Worm (Caenorhabditis elegans): ENCODE measurements around the gene sru-44.

The sru-44 gene

ce11 chrV:16433471-16433870 is 34.3 kb downstream of the sru-44 start, which contains the start of gene clec-234:
clec-234 (minus strand) TSS chrV:16433571.
- TF ChIP-seq Y55F3AM.14 (GFP tag; optimal IDR thresholded peaks at IDR 0.05) (no peak), nhr-10 (tag; optimal IDR thresholded peaks at IDR 0.05) (no peak), ztf-1 (GFP tag; conservative IDR thresholded peaks at IDR 0.05) (no peak), aly-2 (tag; optimal IDR thresholded peaks at IDR 0.05) (no peak), sma-9 (GFP tag; optimal IDR thresholded peaks at IDR 0.05) (no peak), sma-9 (tag; optimal IDR thresholded peaks at IDR 0.05) (no peak), skn-1 (tag; optimal IDR thresholded peaks at IDR 0.05) (no peak), sem-4 (tag; optimal IDR thresholded peaks at IDR 0.05) (no peak), nhr-6 (tag; optimal IDR thresholded peaks at IDR 0.05) (no peak), F13H6.1 (tag; optimal IDR thresholded peaks at IDR 0.05) (no peak), unc-55 (GFP tag; optimal IDR thresholded peaks at IDR 0.05) (no peak), fos-1 (tag; optimal IDR thresholded peaks at IDR 0.05) (no peak)

DNA sequence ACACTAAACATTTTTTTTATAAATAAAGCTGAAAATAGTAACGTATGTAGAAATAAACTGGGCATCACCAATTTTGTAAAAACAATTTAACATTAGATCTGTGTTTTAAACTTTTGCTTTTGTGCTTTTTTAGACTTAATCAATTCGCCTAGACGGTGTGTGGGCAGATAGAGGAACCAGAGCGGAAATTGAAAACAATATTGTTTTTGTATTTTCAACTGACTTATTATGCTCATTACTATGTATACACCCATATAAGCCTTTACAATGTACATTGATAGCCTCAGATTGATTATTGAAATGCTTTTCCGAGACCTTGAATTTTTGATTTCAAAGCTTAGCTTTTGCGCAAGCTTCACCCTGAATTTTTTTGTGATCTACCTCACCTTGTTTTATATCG is 37.8 kb downstream of the sru-44 start, which contains the start of gene str-73:
Gene str-73 (plus strand): TSS at position 301 of the 400 bp plus-strand sequence.
- TF ChIP-seq ZK546.5 (tag; optimal IDR thresholded peaks at IDR 0.05) (no peak), ceh-16 (tag; optimal IDR thresholded peaks at IDR 0.05) (no peak), lin-39 (tag; optimal IDR thresholded peaks at IDR 0.05) (no peak), R02D3.7 (tag; optimal IDR thresholded peaks at IDR 0.05) (no peak), gmeb-1 (tag; optimal IDR thresholded peaks at IDR 0.05) (no peak), nhr-237 (tag; optimal IDR thresholded peaks at IDR 0.05) (no peak), unc-62 (GFP tag; optimal IDR thresholded peaks at IDR 0.05) (no peak), lin-13 (GFP tag; optimal IDR thresholded peaks at IDR 0.05) (no peak), C34F6.9 (tag; optimal IDR thresholded peaks at IDR 0.05) (no peak), dmd-4 (tag; optimal IDR thresholded peaks at IDR 0.05) (no peak), unc-55 (GFP tag; optimal IDR thresholded peaks at IDR 0.05) (no peak), ama-1 (optimal IDR thresholded peaks at IDR 0.05) (no peak), blmp-1 (tag; optimal IDR thresholded peaks at IDR 0.05; ENCODE audit: insufficient read depth) (no peak), nhr-10 (tag; optimal IDR thresholded peaks at IDR 0.05) (no peak), lin-11 (tag; optimal IDR thresholded peaks at IDR 0.05) (no peak)

- TF ChIP-seq R02D3.7 (tag; optimal IDR thresholded peaks at IDR 0.05) (no peak), blmp-1 (tag; optimal IDR thresholded peaks at IDR 0.05; ENCODE audit: insufficient read depth) (no peak), nhr-10 (tag; optimal IDR thresholded peaks at IDR 0.05) (no peak), ztf-11 (tag; optimal IDR thresholded peaks at IDR 0.05) (no peak), Y55F3AM.14 (GFP tag; optimal IDR thresholded peaks at IDR 0.05) (no peak), nhr-12 (tag; optimal IDR thresholded peaks at IDR 0.05) (no peak), lin-13 (GFP tag; optimal IDR thresholded peaks at IDR 0.05) (no peak), nhr-25 (tag; optimal IDR thresholded peaks at IDR 0.05) (no peak), nhr-23 (tag; optimal IDR thresholded peaks at IDR 0.05) (no peak), lin-11 (tag; optimal IDR thresholded peaks at IDR 0.05) (no peak), snpc-4 (tag; optimal IDR thresholded peaks at IDR 0.05) (no peak), alr-1 (tag; optimal IDR thresholded peaks at IDR 0.05) (no peak), sma-3 (GFP tag; optimal IDR thresholded peaks at IDR 0.05) (no peak), elt-3 (tag; optimal IDR thresholded peaks at IDR 0.05) (no peak), nhr-77 (tag; optimal IDR thresholded peaks at IDR 0.05) (no peak), nhr-21 (tag; optimal IDR thresholded peaks at IDR 0.05) (no peak), F13H6.1 (tag; optimal IDR thresholded peaks at IDR 0.05) (no peak), C34F6.9 (tag; optimal IDR thresholded peaks at IDR 0.05) (no peak), unc-55 (GFP tag; optimal IDR thresholded peaks at IDR 0.05) (no peak), ceh-16 (tag; optimal IDR thresholded peaks at IDR 0.05) (no peak)
Observed at ce11 chrV:16429503-16429902, 38.2 kb downstream of the sru-44 start, which contains the start of gene F26D2.10. F26D2.10 (minus strand) TSS chrV:16429603.

ce11 chrV:16424428-16424827 is 43.3 kb downstream of the sru-44 start, which contains the start of gene srw-29:
srw-29 (minus strand) TSS chrV:16424528.
- TF ChIP-seq nhr-6 (tag; optimal IDR thresholded peaks at IDR 0.05) (no peak), elt-3 (tag; optimal IDR thresholded peaks at IDR 0.05) (no peak), lin-39 (tag; optimal IDR thresholded peaks at IDR 0.05) (no peak), blmp-1 (tag; optimal IDR thresholded peaks at IDR 0.05; ENCODE audit: insufficient read depth) (no peak), nhr-12 (tag; optimal IDR thresholded peaks at IDR 0.05) (no peak), ama-1 (optimal IDR thresholded peaks at IDR 0.05) (no peak), ztf-1 (GFP tag; conservative IDR thresholded peaks at IDR 0.05) (no peak), Y55F3AM.14 (GFP tag; optimal IDR thresholded peaks at IDR 0.05) (no peak), skn-1 (tag; optimal IDR thresholded peaks at IDR 0.05) (no peak), nhr-11 (tag; optimal IDR thresholded peaks at IDR 0.05) (no peak), crh-2 (tag; optimal IDR thresholded peaks at IDR 0.05) (no peak), egl-27 (tag; optimal IDR thresholded peaks at IDR 0.05) (no peak), C34F6.9 (tag; optimal IDR thresholded peaks at IDR 0.05) (no peak), snpc-4 (tag; optimal IDR thresholded peaks at IDR 0.05) (no peak), aly-2 (tag; optimal IDR thresholded peaks at IDR 0.05) (no peak), peb-1 (tag; optimal IDR thresholded peaks at IDR 0.05) (no peak), nhr-129 (tag; optimal IDR thresholded peaks at IDR 0.05) (no peak), sem-4 (tag; optimal IDR thresholded peaks at IDR 0.05) (no peak), R02D3.7 (tag; optimal IDR thresholded peaks at IDR 0.05) (no peak), ZK546.5 (tag; optimal IDR thresholded peaks at IDR 0.05) (no peak)
